Fruit fly (Drosophila melanogaster) whole organism, pupa: ENCODE measurements around the gene CG31948.

ENCODE experiments used
- CG34367 ChIP-seq: fragments of 200-800 bp; sonication (Bioruptor generic); optimal IDR thresholded peaks from 2 replicates; lab custom pipeline; 2018; ENCODE audit warnings: missing biosample characterization, mild to moderate bottlenecking, missing genetic modification characterization
- CG4496 ChIP-seq: fragments of 200-800 bp; sonication (Bioruptor generic); IDR thresholded peaks from 3 replicates; pipeline ENCODE4 v1.3.6; 2022; ENCODE audit warnings: missing biosample characterization, missing genetic modification characterization
- CG8159 ChIP-seq: fragments of 200-800 bp; sonication (Bioruptor generic); optimal IDR thresholded peaks from 3 replicates; lab custom pipeline; 2018; ENCODE audit warnings: missing biosample characterization, mild to moderate bottlenecking, missing genetic modification characterization, moderate library complexity
- CG9948 ChIP-seq: fragments of 200-800 bp; sonication (Bioruptor generic); optimal IDR thresholded peaks from 2 replicates; lab custom pipeline; 2018; ENCODE audit warnings: missing biosample characterization, mild to moderate bottlenecking, missing genetic modification characterization, moderate library complexity
- Ets98B ChIP-seq: fragments of 200-800 bp; sonication (Bioruptor generic); IDR thresholded peaks from 2 replicates; pipeline ENCODE4 v1.3.6; 2022; ENCODE audit warnings: missing biosample characterization, missing genetic modification characterization
- Pif1A ChIP-seq: fragments of 200-800 bp; sonication (Bioruptor generic); optimal IDR thresholded peaks from 3 replicates; lab custom pipeline; 2016; ENCODE audit warnings: missing biosample characterization, missing genetic modification characterization
- Pif1B ChIP-seq: fragments of 200-800 bp; sonication (Bioruptor generic); optimal IDR thresholded peaks from 3 replicates; lab custom pipeline; 2016; ENCODE audit warnings: missing biosample characterization, missing genetic modification characterization
- Snoo ChIP-seq: fragments of 200-800 bp; sonication (Bioruptor generic); optimal IDR thresholded peaks from 3 replicates; lab custom pipeline; 2017; ENCODE audit warnings: missing biosample characterization, mild to moderate bottlenecking, missing genetic modification characterization, inconsistent platforms

dm6 chr2L:2390589-2390988 lies 25.9 kb downstream of the CG31948 start, which contains the start of gene CG43750:
- TF ChIP-seq Pif1B (GFP tag; lab: Kevin White, UChicago) (no peak), Pif1A (GFP tag; lab: Kevin White, UChicago) (no peak), Ets98B (GFP tag; lab: Robert Waterston, UW) (no peak), Snoo (tag; lab: Kevin White, UChicago) (no peak), CG9948 (tag; lab: Kevin White, UChicago) (no peak), CG34367 (tag; lab: Kevin White, UChicago) (no peak), CG8159 (tag; lab: Kevin White, UChicago) (no peak), CG4496 (GFP tag; lab: Robert Waterston, UW) (no peak)
